Fruit fly (Drosophila melanogaster) whole organism, embryonic: Measurements from ENCODE around the gene SrpRalpha.

ENCODE experiments used
- B-H2 ChIP-seq: fragments of 200-800 bp; sonication (Bioruptor generic); optimal IDR thresholded peaks from 2 replicates; lab custom pipeline; 2018; ENCODE audit warnings: missing biosample characterization, mild to moderate bottlenecking, missing genetic modification characterization
- Bdp1 ChIP-seq: fragments of 200-800 bp; sonication (Bioruptor generic); optimal IDR thresholded peaks from 3 replicates; lab custom pipeline; 2016; ENCODE audit warnings: missing biosample characterization, missing genetic modification characterization
- CG11456 ChIP-seq: fragments of 200-800 bp; sonication (Bioruptor generic); IDR thresholded peaks from 3 replicates; pipeline ENCODE4 v1.3.6; 2022; ENCODE audit warnings: missing biosample characterization, missing genetic modification characterization
- CG11695 ChIP-seq: fragments of 200-800 bp; sonication (Bioruptor generic); IDR thresholded peaks from 3 replicates; pipeline ENCODE4 v1.3.6; 2022; ENCODE audit warnings: missing biosample characterization, missing genetic modification characterization
- CG12071 ChIP-seq: fragments of 200-800 bp; sonication (Bioruptor generic); optimal IDR thresholded peaks from 3 replicates; lab custom pipeline; 2018; ENCODE audit warnings: missing biosample characterization, mild to moderate bottlenecking, missing genetic modification characterization
- CG12942 ChIP-seq: fragments of 200-800 bp; sonication (Bioruptor generic); optimal IDR thresholded peaks from 3 replicates; lab custom pipeline; 2016; ENCODE audit warnings: missing biosample characterization, missing genetic modification characterization
- CG13123 ChIP-seq: fragments of 200-800 bp; sonication (Bioruptor generic); optimal IDR thresholded peaks from 2 replicates; lab custom pipeline; 2016; ENCODE audit warnings: missing biosample characterization, missing genetic modification characterization
- CG15479 ChIP-seq: fragments of 200-800 bp; sonication (Bioruptor generic); optimal IDR thresholded peaks from 3 replicates; lab custom pipeline; 2019; ENCODE audit warnings: missing biosample characterization, mild to moderate bottlenecking, missing genetic modification characterization, moderate library complexity
- CG1602 ChIP-seq: fragments of 200-800 bp; sonication (Bioruptor generic); optimal IDR thresholded peaks from 3 replicates; lab custom pipeline; 2016; ENCODE audit warnings: missing biosample characterization, missing genetic modification characterization
- CG17186 ChIP-seq: fragments of 200-800 bp; sonication (Bioruptor generic); optimal IDR thresholded peaks from 3 replicates; lab custom pipeline; 2017; ENCODE audit warnings: missing biosample characterization, missing genetic modification reagents, missing genetic modification characterization
- CG17328 ChIP-seq: fragments of 200-800 bp; sonication (Bioruptor generic); IDR thresholded peaks from 2 replicates; pipeline ENCODE4 v1.3.6; 2022; ENCODE audit warnings: missing biosample characterization, missing genetic modification characterization
- CG2120 ChIP-seq: fragments of 200-800 bp; sonication (Bioruptor generic); optimal IDR thresholded peaks from 3 replicates; lab custom pipeline; 2016; ENCODE audit warnings: missing biosample characterization, missing genetic modification characterization
- CG2202 ChIP-seq: fragments of 200-800 bp; sonication (Bioruptor generic); optimal IDR thresholded peaks from 2 replicates; lab custom pipeline; 2018; ENCODE audit warnings: missing biosample characterization, mild to moderate bottlenecking, missing genetic modification characterization
- CG2678 ChIP-seq: fragments of 200-800 bp; sonication (Bioruptor generic); optimal IDR thresholded peaks from 3 replicates; lab custom pipeline; 2019; ENCODE audit warnings: missing biosample characterization, mild to moderate bottlenecking, missing genetic modification characterization, moderate library complexity
- CG32772 ChIP-seq: fragments of 200-800 bp; sonication (Bioruptor generic); IDR thresholded peaks from 2 replicates; pipeline ENCODE4 v1.3.6; 2022; ENCODE audit warnings: missing biosample characterization, missing genetic modification characterization
- CG33213 ChIP-seq: fragments of 200-800 bp; sonication (Bioruptor generic); optimal IDR thresholded peaks from 3 replicates; lab custom pipeline; 2016; ENCODE audit warnings: missing biosample characterization, missing genetic modification characterization
- CG42726 ChIP-seq: fragments of 200-800 bp; sonication (Bioruptor generic); IDR thresholded peaks from 2 replicates; pipeline ENCODE4 v1.3.6; 2022; ENCODE audit warnings: missing biosample characterization, missing genetic modification characterization; ENCODE audit not compliant: partially characterized antibody
- CG4328 ChIP-seq: fragments of 200-800 bp; sonication (Bioruptor generic); optimal IDR thresholded peaks from 3 replicates; lab custom pipeline; 2017; ENCODE audit warnings: missing biosample characterization, missing genetic modification reagents, missing genetic modification characterization
- CG6272 ChIP-seq: fragments of 200-800 bp; sonication (Bioruptor generic); IDR thresholded peaks from 2 replicates; pipeline ENCODE4 v1.3.6; 2022; ENCODE audit warnings: missing biosample characterization, missing genetic modification characterization
- CG6791 ChIP-seq: fragments of 200-800 bp; sonication (Bioruptor generic); IDR thresholded peaks from 3 replicates; pipeline ENCODE4 v1.3.6; 2022; ENCODE audit warnings: missing biosample characterization, missing genetic modification characterization; ENCODE audit not compliant: partially characterized antibody
- CG7839 ChIP-seq: fragments of 200-800 bp; sonication (Bioruptor generic); optimal IDR thresholded peaks from 3 replicates; lab custom pipeline; 2018; ENCODE audit warnings: missing biosample characterization, mild to moderate bottlenecking, missing genetic modification characterization, moderate library complexity
- CG8089 ChIP-seq: fragments of 200-800 bp; sonication (Bioruptor generic); optimal IDR thresholded peaks from 3 replicates; lab custom pipeline; 2016; ENCODE audit warnings: missing biosample characterization, missing genetic modification characterization
- CG8290 ChIP-seq, 3 experiments: fragments of 200-800 bp; sonication (Bioruptor generic); optimal IDR thresholded peaks; 2 replicates each; lab custom pipeline; 2016 to 2019; ENCODE audit warnings: missing biosample characterization in 3 of 3, missing genetic modification characterization in 3 of 3, mild to moderate bottlenecking in 2 of 3, moderate library complexity in 1 of 3
- CG8388 ChIP-seq: fragments of 200-800 bp; sonication (Bioruptor generic); optimal IDR thresholded peaks from 2 replicates; lab custom pipeline; 2019; ENCODE audit warnings: missing biosample characterization, mild to moderate bottlenecking, missing genetic modification characterization, moderate library complexity
- CG8924 ChIP-seq: fragments of 200-800 bp; optimal IDR thresholded peaks from 3 replicates; lab custom pipeline; 2019; ENCODE audit warnings: missing biosample characterization, mild to moderate bottlenecking, missing genetic modification characterization, moderate library complexity
- CHES-1-like ChIP-seq: fragments of 200-800 bp; sonication (Bioruptor generic); optimal IDR thresholded peaks from 2 replicates; lab custom pipeline; 2016; ENCODE audit warnings: missing biosample characterization, missing genetic modification characterization
- Deaf1 ChIP-seq: fragments of 200-800 bp; optimal IDR thresholded peaks from 3 replicates; lab custom pipeline; 2019; ENCODE audit warnings: missing biosample characterization, mild to moderate bottlenecking, missing genetic modification characterization, moderate library complexity
- Dek ChIP-seq: fragments of 200-800 bp; sonication (Bioruptor generic); optimal IDR thresholded peaks from 3 replicates; lab custom pipeline; 2019; ENCODE audit warnings: missing biosample characterization, mild to moderate bottlenecking, missing genetic modification characterization, moderate library complexity
- Dp ChIP-seq: fragments of 200-800 bp; sonication (Bioruptor generic); optimal IDR thresholded peaks from 2 replicates; lab custom pipeline; 2018; ENCODE audit warnings: missing biosample characterization, mild to moderate bottlenecking, missing genetic modification characterization, moderate library complexity
- E2f1 ChIP-seq: fragments of 200-800 bp; sonication (Bioruptor generic); IDR thresholded peaks from 2 replicates; pipeline ENCODE4 v1.3.6; 2022; ENCODE audit warnings: missing biosample characterization, missing genetic modification characterization
- Fer2 ChIP-seq: fragments of 200-800 bp; sonication (Bioruptor generic); optimal IDR thresholded peaks from 2 replicates; lab custom pipeline; 2018; ENCODE audit warnings: missing biosample characterization, mild to moderate bottlenecking, missing genetic modification characterization, moderate library complexity
- HHEX ChIP-seq: fragments of 200-800 bp; sonication (Bioruptor generic); optimal IDR thresholded peaks from 3 replicates; lab custom pipeline; 2017; ENCODE audit warnings: missing biosample characterization, mild to moderate bottlenecking, missing genetic modification characterization, missing genetic modification reagents
- NfI ChIP-seq: fragments of 200-800 bp; sonication (Bioruptor generic); optimal IDR thresholded peaks from 3 replicates; lab custom pipeline; 2018; ENCODE audit warnings: missing biosample characterization, mild to moderate bottlenecking, missing genetic modification characterization, moderate library complexity
- Sry-β ChIP-seq: fragments of 200-800 bp; sonication (Bioruptor generic); optimal IDR thresholded peaks from 2 replicates; lab custom pipeline; 2018; ENCODE audit warnings: missing biosample characterization, mild to moderate bottlenecking, missing genetic modification characterization, moderate library complexity
- az2 ChIP-seq: fragments of 200-800 bp; sonication (Bioruptor generic); optimal IDR thresholded peaks from 3 replicates; lab custom pipeline; 2016; ENCODE audit warnings: missing biosample characterization, missing genetic modification characterization
- bcd ChIP-seq: fragments of 200-800 bp; sonication (Bioruptor generic); optimal IDR thresholded peaks from 2 replicates; lab custom pipeline; 2017; ENCODE audit warnings: missing biosample characterization, mild to moderate bottlenecking, missing genetic modification characterization
- bsh ChIP-seq, 2 experiments: fragments of 200-800 bp; sonication (Bioruptor generic); optimal IDR thresholded peaks; 2 replicates each; lab custom pipeline; 2017 to 2018; ENCODE audit warnings: mild to moderate bottlenecking in 2 of 2, missing biosample characterization in 2 of 2, missing genetic modification characterization in 2 of 2, moderate library complexity in 1 of 2
- crp ChIP-seq, 2 experiments: fragments of 200-800 bp; sonication (Bioruptor generic); optimal IDR thresholded peaks; 2 replicates in 1 of 2; 3 replicates in 1 of 2; lab custom pipeline; 2017; ENCODE audit warnings: missing biosample characterization in 2 of 2, missing genetic modification characterization in 2 of 2, mild to moderate bottlenecking in 1 of 2, moderate library complexity in 1 of 2
- eyg ChIP-seq: fragments of 200-800 bp; sonication (Bioruptor generic); optimal IDR thresholded peaks from 3 replicates; lab custom pipeline; 2016; ENCODE audit warnings: missing biosample characterization, missing genetic modification characterization
- gro ChIP-seq: fragments of 200-800 bp; sonication (Bioruptor generic); optimal IDR thresholded peaks from 2 replicates; lab custom pipeline; 2016; ENCODE audit warnings: missing biosample characterization, missing genetic modification characterization
- ham ChIP-seq: fragments of 200-800 bp; sonication (Bioruptor generic); IDR thresholded peaks from 2 replicates; pipeline ENCODE4 v1.3.6; 2022; ENCODE audit warnings: missing biosample characterization, missing genetic modification characterization
- kni ChIP-seq: fragments of 200-800 bp; sonication (Bioruptor generic); optimal IDR thresholded peaks from 3 replicates; lab custom pipeline; 2017; ENCODE audit warnings: mild to moderate bottlenecking, missing biosample characterization, missing genetic modification reagents, missing genetic modification characterization
- p53 ChIP-seq: fragments of 200-800 bp; sonication (Bioruptor generic); optimal IDR thresholded peaks from 2 replicates; lab custom pipeline; 2016; ENCODE audit warnings: missing biosample characterization, missing genetic modification characterization
- pho ChIP-seq: fragments of 200-800 bp; sonication (Bioruptor generic); optimal IDR thresholded peaks from 2 replicates; lab custom pipeline; 2016; ENCODE audit warnings: missing biosample characterization, missing genetic modification characterization
- rib ChIP-seq: fragments of 200-800 bp; sonication (Bioruptor generic); IDR thresholded peaks from 2 replicates; pipeline ENCODE4 v1.3.6; 2022; ENCODE audit warnings: missing biosample characterization, missing genetic modification characterization
- sens-2 ChIP-seq: fragments of 200-800 bp; sonication (Bioruptor generic); IDR thresholded peaks from 2 replicates; pipeline ENCODE4 v1.3.6; 2022; ENCODE audit warnings: missing biosample characterization, missing genetic modification characterization
- wek ChIP-seq: fragments of 200-800 bp; sonication (Bioruptor generic); optimal IDR thresholded peaks from 3 replicates; lab custom pipeline; 2018; ENCODE audit warnings: missing biosample characterization, mild to moderate bottlenecking, missing genetic modification characterization, moderate library complexity
- zen ChIP-seq: fragments of 200-800 bp; sonication (Bioruptor generic); optimal IDR thresholded peaks from 3 replicates; lab custom pipeline; 2018; ENCODE audit warnings: missing biosample characterization, mild to moderate bottlenecking, missing genetic modification characterization, moderate library complexity
- zfh2 ChIP-seq: fragments of 200-800 bp; sonication (Bioruptor generic); optimal IDR thresholded peaks from 2 replicates; lab custom pipeline; 2016; ENCODE audit warnings: missing biosample characterization, missing genetic modification characterization

The SrpRalpha gene

DNA sequence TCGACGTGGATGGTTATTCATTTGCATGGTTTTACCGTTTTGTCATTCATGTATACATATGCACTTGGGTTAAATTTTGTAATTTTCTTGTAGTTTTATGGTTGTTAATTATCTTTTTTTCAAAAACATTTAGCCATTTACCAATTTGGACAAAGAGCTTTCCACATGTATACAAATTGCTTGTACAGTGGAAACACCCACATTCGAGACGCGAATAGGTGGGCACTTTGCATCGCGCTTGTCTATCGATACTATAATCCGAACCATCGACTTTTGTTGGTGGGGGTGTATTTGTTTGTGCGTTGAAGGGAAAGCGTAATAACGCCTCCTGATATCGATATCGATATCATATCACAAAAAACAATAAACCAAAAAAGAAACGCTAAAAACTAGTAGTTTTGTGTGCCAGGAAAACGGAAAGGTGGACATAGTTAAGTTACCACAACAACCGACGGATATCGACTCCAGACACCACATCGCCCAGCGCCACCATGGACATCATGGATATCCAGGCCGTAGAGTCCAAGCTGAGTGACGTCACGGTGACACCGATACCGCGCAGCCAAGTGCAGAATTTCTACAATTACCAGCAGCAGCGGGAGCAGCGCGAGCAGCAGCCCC is 8.8 kb upstream of the SrpRalpha start, which contains the start of gene CDK2AP1 (continued):
- TF ChIP-seq Deaf1 (tag; lab: Kevin White, UChicago) (no peak), bcd (GFP tag; lab: Kevin White, UChicago) (peak; percentile 38), az2 (GFP tag; lab: Kevin White, UChicago) (peak; percentile 16), NfI (GFP tag; lab: Kevin White, UChicago) (peak; percentile 12), CG1602 (GFP tag; lab: Kevin White, UChicago) (no peak), eyg (GFP tag; lab: Kevin White, UChicago) (no peak), CG2120 (GFP tag; lab: Kevin White, UChicago) (peak; percentile 32), kni (GFP tag; lab: Kevin White, UChicago) (no peak), CG4328 (no peak), crp (GFP tag; optimal IDR thresholded peaks at IDR 0.05; lab: Kevin White, UChicago) (no peak), CG33213 (GFP tag; lab: Kevin White, UChicago) (no peak), CG7839 (tag; lab: Kevin White, UChicago) (peak; percentile 26), CG8290 (GFP tag; optimal IDR thresholded peaks at IDR 0.05; lab: Kevin White, UChicago) (peak; percentile 19), CG8290 (tag; optimal IDR thresholded peaks at IDR 0.05; lab: Kevin White, UChicago) (no peak), CG13123 (GFP tag; lab: Kevin White, UChicago) (no peak), CG6272 (GFP tag; lab: Robert Waterston, UW) (no peak), B-H2 (GFP tag; lab: Kevin White, UChicago) (peak; percentile 11), CG12942 (no peak), CG32772 (GFP tag; lab: Robert Waterston, UW) (no peak), CG11456 (GFP tag; lab: Robert Waterston, UW) (no peak), ham (GFP tag; lab: Robert Waterston, UW) (no peak), pho (GFP tag; lab: Kevin White, UChicago) (peak; percentile 12), CG8924 (tag; lab: Kevin White, UChicago) (peak; percentile 31), p53 (GFP tag; lab: Kevin White, UChicago) (no peak), CG15479 (GFP tag; lab: Kevin White, UChicago) (no peak), E2f1 (GFP tag; lab: Robert Waterston, UW) (no peak), Sry-β (no peak), CG6791 (GFP tag; lab: Robert Waterston, UW) (peak; percentile 87), CG8388 (GFP tag; lab: Kevin White, UChicago) (no peak), Bdp1 (no peak), zen (tag; lab: Kevin White, UChicago) (peak; percentile 25), sens-2 (no peak), CG11695 (no peak), zfh2 (GFP tag; lab: Kevin White, UChicago) (peak; percentile 40), CG8089 (GFP tag; lab: Kevin White, UChicago) (no peak), rib (GFP tag; lab: Robert Waterston, UW) (no peak), CG42726 (GFP tag; lab: Robert Waterston, UW) (no peak; the same call in 1 of the 2 replicates), Dp (no peak), bsh (GFP tag; optimal IDR thresholded peaks at IDR 0.05; lab: Kevin White, UChicago) (peak in 1 of 2 experiments; percentile 7), CG2678 (tag; lab: Kevin White, UChicago) (peak; percentile 35), CG2202 (no peak), wek (GFP tag; lab: Kevin White, UChicago) (no peak), Fer2 (tag; lab: Kevin White, UChicago) (no peak), CG17328 (GFP tag; lab: Robert Waterston, UW) (peak; percentile 39; the same call in 1 of the 2 replicates), Dek (tag; lab: Kevin White, UChicago) (peak; percentile 39), HHEX (GFP tag; lab: Kevin White, UChicago) (no peak), gro (GFP tag; lab: Kevin White, UChicago) (no peak), CG12071 (GFP tag; lab: Kevin White, UChicago) (no peak), CHES-1-like (GFP tag; lab: Kevin White, UChicago) (peak; percentile 13), CG17186 (peak; percentile 11)
